Fruit fly (Drosophila melanogaster) whole organism, embryonic: ENCODE measurements around the gene CG8476.

ENCODE experiments used
- ATbp ChIP-seq: fragments of 200-800 bp; sonication (Bioruptor generic); optimal IDR thresholded peaks from 2 replicates; lab custom pipeline; 2017; ENCODE audit warnings: missing biosample characterization, mild to moderate bottlenecking, missing genetic modification characterization, missing genetic modification reagents
- Abd-B ChIP-seq: fragments of 200-800 bp; sonication (Bioruptor generic); optimal IDR thresholded peaks from 2 replicates; lab custom pipeline; 2018; ENCODE audit warnings: missing biosample characterization, mild to moderate bottlenecking, missing genetic modification characterization, moderate library complexity
- Ada2b ChIP-seq: fragments of 200-800 bp; sonication (Bioruptor generic); IDR thresholded peaks from 2 replicates; pipeline ENCODE4 v1.3.6; 2022; ENCODE audit warnings: missing biosample characterization, missing genetic modification characterization
- Atf3 ChIP-seq: fragments of 200-800 bp; sonication (Bioruptor generic); optimal IDR thresholded peaks from 3 replicates; lab custom pipeline; 2016; ENCODE audit warnings: missing biosample characterization, missing genetic modification characterization
- Bdp1 ChIP-seq: fragments of 200-800 bp; sonication (Bioruptor generic); optimal IDR thresholded peaks from 3 replicates; lab custom pipeline; 2016; ENCODE audit warnings: missing biosample characterization, missing genetic modification characterization
- Bgb ChIP-seq: fragments of 200-800 bp; sonication (Bioruptor generic); IDR thresholded peaks from 2 replicates; pipeline ENCODE4 v1.3.6; 2022; ENCODE audit warnings: missing biosample characterization, missing genetic modification characterization; ENCODE audit not compliant: partially characterized antibody
- CG11504 ChIP-seq: fragments of 200-800 bp; sonication (Bioruptor generic); optimal IDR thresholded peaks from 3 replicates; lab custom pipeline; 2019; ENCODE audit warnings: missing biosample characterization, mild to moderate bottlenecking, missing genetic modification characterization, moderate library complexity
- CG1233 ChIP-seq: fragments of 200-800 bp; sonication (Bioruptor generic); optimal IDR thresholded peaks from 4 replicates; lab custom pipeline; 2018; ENCODE audit warnings: missing biosample characterization, mild to moderate bottlenecking, missing genetic modification characterization
- CG14710 ChIP-seq: fragments of 200-800 bp; sonication (Bioruptor generic); optimal IDR thresholded peaks from 3 replicates; lab custom pipeline; 2019; ENCODE audit warnings: missing biosample characterization, mild to moderate bottlenecking, missing genetic modification characterization, moderate library complexity
- CG1832 ChIP-seq: fragments of 200-800 bp; sonication (Bioruptor generic); optimal IDR thresholded peaks from 2 replicates; lab custom pipeline; 2017; ENCODE audit warnings: missing biosample characterization, mild to moderate bottlenecking, missing genetic modification characterization, inconsistent platforms
- CG18599 ChIP-seq: fragments of 200-800 bp; sonication (Bioruptor generic); optimal IDR thresholded peaks from 3 replicates; lab custom pipeline; 2017; ENCODE audit warnings: missing biosample characterization, missing genetic modification characterization, mild to moderate bottlenecking, moderate library complexity, missing genetic modification reagents
- CG2116 ChIP-seq: fragments of 200-800 bp; sonication (Bioruptor generic); optimal IDR thresholded peaks from 3 replicates; lab custom pipeline; 2018; ENCODE audit warnings: missing biosample characterization, mild to moderate bottlenecking, missing genetic modification characterization
- CG32767 ChIP-seq: fragments of 200-800 bp; sonication (Bioruptor generic); IDR thresholded peaks from 2 replicates; pipeline ENCODE4 v1.3.6; 2022; ENCODE audit warnings: missing biosample characterization, missing genetic modification characterization
- CG32772 ChIP-seq: fragments of 200-800 bp; sonication (Bioruptor generic); IDR thresholded peaks from 2 replicates; pipeline ENCODE4 v1.3.6; 2022; ENCODE audit warnings: missing biosample characterization, missing genetic modification characterization
- CG4820 ChIP-seq: fragments of 200-800 bp; sonication (Bioruptor generic); optimal IDR thresholded peaks from 3 replicates; lab custom pipeline; 2016; ENCODE audit warnings: missing biosample characterization, missing genetic modification characterization
- CG6765 ChIP-seq: fragments of 200-800 bp; sonication (Bioruptor generic); optimal IDR thresholded peaks from 3 replicates; lab custom pipeline; 2017; ENCODE audit warnings: missing biosample characterization, mild to moderate bottlenecking, missing genetic modification characterization
- CG7357 ChIP-seq: fragments of 200-800 bp; sonication (Bioruptor generic); IDR thresholded peaks from 3 replicates; pipeline ENCODE4 v1.3.6; 2022; ENCODE audit warnings: missing biosample characterization, missing genetic modification characterization
- CG9876 ChIP-seq: fragments of 200-800 bp; sonication (Bioruptor generic); optimal IDR thresholded peaks from 2 replicates; lab custom pipeline; 2016; ENCODE audit warnings: missing biosample characterization, missing genetic modification characterization
- Camta ChIP-seq: fragments of 200-800 bp; sonication (Bioruptor generic); optimal IDR thresholded peaks from 2 replicates; lab custom pipeline; 2016; ENCODE audit warnings: missing biosample characterization, missing genetic modification characterization
- Dfd ChIP-seq, 2 experiments: fragments of >200 bp; optimal IDR thresholded peaks; 2 replicates each; lab custom pipeline; 2017; ENCODE audit warnings: missing biosample characterization in 2 of 2, missing genetic modification characterization in 2 of 2
- Ets97D ChIP-seq: fragments of 200-800 bp; sonication (Bioruptor generic); optimal IDR thresholded peaks from 3 replicates; lab custom pipeline; 2016; ENCODE audit warnings: missing biosample characterization, missing genetic modification characterization
- Gsc ChIP-seq: fragments of 200-800 bp; sonication (Bioruptor generic); IDR thresholded peaks from 2 replicates; pipeline ENCODE4 v1.3.6; 2022; ENCODE audit warnings: missing biosample characterization, missing genetic modification characterization
- HLH3B ChIP-seq: fragments of 200-800 bp; sonication (Bioruptor generic); IDR thresholded peaks from 2 replicates; pipeline ENCODE4 v1.3.6; 2022; ENCODE audit warnings: missing biosample characterization, missing genetic modification characterization
- Hr78 ChIP-seq, 2 experiments: fragments of 200-800 bp in 1 of 2; fragments of >200 bp in 1 of 2; sonication (Bioruptor generic) in 1 of 2; optimal IDR thresholded peaks; 2 replicates each; lab custom pipeline; 2017 to 2019; ENCODE audit warnings: missing biosample characterization in 2 of 2, missing genetic modification characterization in 2 of 2, mild to moderate bottlenecking in 1 of 2, moderate library complexity in 1 of 2
- Kr ChIP-seq: fragments of 200-800 bp; sonication (Bioruptor generic); optimal IDR thresholded peaks from 2 replicates; lab custom pipeline; 2017; ENCODE audit warnings: missing biosample characterization, mild to moderate bottlenecking, missing genetic modification characterization
- MESR4 ChIP-seq: fragments of 200-800 bp; sonication (Bioruptor generic); optimal IDR thresholded peaks from 2 replicates; lab custom pipeline; 2018; ENCODE audit warnings: missing biosample characterization, mild to moderate bottlenecking, missing genetic modification characterization, moderate library complexity
- Myb ChIP-seq: fragments of 200-800 bp; sonication (Bioruptor generic); optimal IDR thresholded peaks from 2 replicates; lab custom pipeline; 2016; ENCODE audit warnings: missing biosample characterization, missing genetic modification characterization
- NC2β ChIP-seq: fragments of 200-800 bp; sonication (Bioruptor generic); optimal IDR thresholded peaks from 2 replicates; lab custom pipeline; 2016; ENCODE audit warnings: missing biosample characterization, missing genetic modification characterization
- Oaz ChIP-seq: fragments of 200-800 bp; sonication (Bioruptor generic); IDR thresholded peaks from 2 replicates; pipeline ENCODE4 v1.3.6; 2022; ENCODE audit warnings: missing biosample characterization, missing genetic modification characterization
- Scr ChIP-seq: fragments of 200-800 bp; sonication (Bioruptor generic); IDR thresholded peaks from 2 replicates; pipeline ENCODE4 v1.3.6; 2022; ENCODE audit warnings: missing biosample characterization, missing genetic modification characterization; ENCODE audit not compliant: partially characterized antibody
- Sox102F ChIP-seq: fragments of 200-800 bp; sonication (Bioruptor generic); optimal IDR thresholded peaks from 2 replicates; lab custom pipeline; 2018; ENCODE audit warnings: missing biosample characterization, mild to moderate bottlenecking, missing genetic modification characterization, moderate library complexity
- Sry-δ ChIP-seq: fragments of 200-800 bp; sonication (Bioruptor generic); optimal IDR thresholded peaks from 2 replicates; lab custom pipeline; 2016; ENCODE audit warnings: missing biosample characterization, missing genetic modification characterization
- YL-1 ChIP-seq: fragments of 200-800 bp; sonication (Bioruptor generic); optimal IDR thresholded peaks from 3 replicates; lab custom pipeline; 2017; ENCODE audit warnings: missing biosample characterization, mild to moderate bottlenecking, missing genetic modification characterization
- ab ChIP-seq: fragments of 200-800 bp; sonication (Bioruptor generic); optimal IDR thresholded peaks from 2 replicates; lab custom pipeline; 2016; ENCODE audit warnings: missing biosample characterization, missing genetic modification characterization
- bbx ChIP-seq: fragments of 200-800 bp; sonication (Bioruptor generic); IDR thresholded peaks from 2 replicates; pipeline ENCODE4 v1.3.6; 2022; ENCODE audit warnings: missing biosample characterization, missing genetic modification characterization; ENCODE audit not compliant: partially characterized antibody
- bcd ChIP-seq: fragments of 200-800 bp; sonication (Bioruptor generic); optimal IDR thresholded peaks from 2 replicates; lab custom pipeline; 2017; ENCODE audit warnings: missing biosample characterization, mild to moderate bottlenecking, missing genetic modification characterization
- btn ChIP-seq: fragments of 200-800 bp; sonication (Bioruptor generic); optimal IDR thresholded peaks from 2 replicates; lab custom pipeline; 2016; ENCODE audit warnings: missing biosample characterization, missing genetic modification characterization
- crc ChIP-seq: fragments of 200-800 bp; sonication (Bioruptor generic); optimal IDR thresholded peaks from 2 replicates; lab custom pipeline; 2016; ENCODE audit warnings: missing biosample characterization, missing genetic modification characterization
- gce ChIP-seq: fragments of 200-800 bp; sonication (Bioruptor generic); IDR thresholded peaks from 3 replicates; pipeline ENCODE4 v1.3.6; 2022; ENCODE audit warnings: missing biosample characterization, missing genetic modification characterization
- grn ChIP-seq: fragments of 200-800 bp; sonication (Bioruptor generic); optimal IDR thresholded peaks from 3 replicates; lab custom pipeline; 2017; ENCODE audit warnings: missing biosample characterization, missing genetic modification characterization
- gt ChIP-seq: fragments of 200-800 bp; sonication (Bioruptor generic); IDR thresholded peaks from 2 replicates; pipeline ENCODE4 v1.3.6; 2022; ENCODE audit warnings: missing biosample characterization, missing genetic modification characterization
- jing ChIP-seq: fragments of 200-800 bp; sonication (Bioruptor generic); optimal IDR thresholded peaks from 2 replicates; lab custom pipeline; 2018; ENCODE audit warnings: missing biosample characterization, mild to moderate bottlenecking, missing genetic modification characterization
- ken ChIP-seq: fragments of 200-800 bp; sonication (Bioruptor generic); IDR thresholded peaks from 3 replicates; pipeline ENCODE4 v1.3.6; 2022; ENCODE audit warnings: missing biosample characterization, missing genetic modification characterization
- mld ChIP-seq: fragments of 200-800 bp; sonication (Bioruptor generic); IDR thresholded peaks from 3 replicates; pipeline ENCODE4 v1.3.6; 2022; ENCODE audit warnings: missing biosample characterization, missing genetic modification characterization; ENCODE audit not compliant: partially characterized antibody
- nerfin-1 ChIP-seq: fragments of 200-800 bp; sonication (Bioruptor generic); optimal IDR thresholded peaks from 3 replicates; lab custom pipeline; 2019; ENCODE audit warnings: missing biosample characterization, mild to moderate bottlenecking, missing genetic modification characterization, moderate library complexity
- onecut ChIP-seq: fragments of 200-800 bp; sonication (Bioruptor generic); IDR thresholded peaks from 2 replicates; pipeline ENCODE4 v1.3.6; 2022; ENCODE audit warnings: missing biosample characterization, missing genetic modification characterization
- peb ChIP-seq: fragments of 200-800 bp; sonication (Bioruptor generic); IDR thresholded peaks from 2 replicates; pipeline ENCODE4 v1.3.6; 2022; ENCODE audit warnings: missing biosample characterization, missing genetic modification characterization
- pita ChIP-seq: fragments of 200-800 bp; sonication (Bioruptor generic); optimal IDR thresholded peaks from 2 replicates; lab custom pipeline; 2017; ENCODE audit warnings: missing biosample characterization, mild to moderate bottlenecking, missing genetic modification characterization
- pzg ChIP-seq: fragments of 200-800 bp; sonication (Bioruptor generic); optimal IDR thresholded peaks from 3 replicates; lab custom pipeline; 2018; ENCODE audit warnings: missing biosample characterization, mild to moderate bottlenecking, missing genetic modification characterization, moderate library complexity
- slbo ChIP-seq: fragments of 200-800 bp; sonication (Bioruptor generic); IDR thresholded peaks from 2 replicates; pipeline ENCODE4 v1.3.6; 2022; ENCODE audit warnings: missing biosample characterization, missing genetic modification characterization
- ttk ChIP-seq: fragments of 200-800 bp; sonication (Bioruptor generic); IDR thresholded peaks from 2 replicates; pipeline ENCODE4 v2.1.2; 2022; ENCODE audit warnings: missing biosample characterization, missing genetic modification characterization

Gene CG8476

dm6 chr3R:13264061-13264661 lies 43.8 kb upstream of the CG8476 start, which contains the start of gene Ravus (continued):
- no peak for TF ChIP-seq CG32767 (GFP tag; lab: Robert Waterston, UW)
- peak; percentile 23 for TF ChIP-seq NC2β (GFP tag; lab: Kevin White, UChicago)
- no peak for TF ChIP-seq Bdp1
- no peak for TF ChIP-seq ab (GFP tag; lab: Kevin White, UChicago)
- peak; percentile 65 for TF ChIP-seq Myb
- no peak; the same call in 1 of the 2 replicates for TF ChIP-seq HLH3B (GFP tag; lab: Robert Waterston, UW)
- no peak for TF ChIP-seq peb
- TF ChIP-seq gt = no peak
- TF ChIP-seq nerfin-1 (tag; lab: Kevin White, UChicago) = no peak
- no peak for TF ChIP-seq CG1233 (GFP tag; lab: Kevin White, UChicago)
- TF ChIP-seq CG11504 (tag; lab: Kevin White, UChicago) = no peak
- no peak for TF ChIP-seq crc (GFP tag; lab: Kevin White, UChicago)
- TF ChIP-seq CG9876 (GFP tag; lab: Kevin White, UChicago) = no peak
- TF ChIP-seq CG18599 (GFP tag; lab: Kevin White, UChicago) = no peak
- no peak for TF ChIP-seq Hr78 (GFP tag; optimal IDR thresholded peaks at IDR 0.05; lab: Kevin White, UChicago)
- peak; percentile 42 for TF ChIP-seq Camta (GFP tag; lab: Kevin White, UChicago)
- TF ChIP-seq ttk (GFP tag; lab: Robert Waterston, UW) = no peak
- TF ChIP-seq Ets97D (GFP tag; lab: Kevin White, UChicago) = peak; percentile 62
- no peak for TF ChIP-seq Oaz (GFP tag; lab: Robert Waterston, UW)
- TF ChIP-seq Sry-δ (GFP tag; lab: Kevin White, UChicago) = peak; percentile 37
- TF ChIP-seq YL-1 (GFP tag; lab: Kevin White, UChicago) = peak; percentile 74
- no peak for TF ChIP-seq Kr (GFP tag; lab: Kevin White, UChicago)
- TF ChIP-seq pita = no peak
- peak; percentile 37 for TF ChIP-seq MESR4 (GFP tag; lab: Kevin White, UChicago)
- TF ChIP-seq Scr (GFP tag; lab: Robert Waterston, UW) = no peak
- no peak for TF ChIP-seq bbx (GFP tag; lab: Robert Waterston, UW)
- peak; percentile 33 for TF ChIP-seq CG4820 (GFP tag; lab: Kevin White, UChicago)
- TF ChIP-seq bcd (GFP tag; lab: Kevin White, UChicago) = peak; percentile 51
- peak; percentile 82 for TF ChIP-seq Abd-B (GFP tag; lab: Kevin White, UChicago)
- no peak for TF ChIP-seq jing
- no peak for TF ChIP-seq Bgb
- TF ChIP-seq CG14710 = peak; percentile 78
- no peak for TF ChIP-seq ATbp (GFP tag; lab: Kevin White, UChicago)
- no peak for TF ChIP-seq grn (GFP tag; lab: Kevin White, UChicago)
- TF ChIP-seq Ada2b (GFP tag; lab: Robert Waterston, UW) = 0 out of 2 replicates have a peak, but pooled peaks have one; percentile 5
- TF ChIP-seq CG32772 = no peak
- TF ChIP-seq Sox102F (GFP tag; lab: Kevin White, UChicago) = no peak
- TF ChIP-seq Dfd (GFP tag; optimal IDR thresholded peaks at IDR 0.05; lab: Kevin White, UChicago) = no peak
- TF ChIP-seq onecut (GFP tag; lab: Robert Waterston, UW) = no peak
- TF ChIP-seq gce (GFP tag; lab: Robert Waterston, UW) = no peak
- no peak for TF ChIP-seq Atf3 (GFP tag; lab: Kevin White, UChicago)
- TF ChIP-seq CG1832 = no peak
- peak; percentile 67 for TF ChIP-seq slbo (GFP tag; lab: Robert Waterston, UW)
- TF ChIP-seq btn (GFP tag; lab: Kevin White, UChicago) = no peak
- peak; percentile 56; the same call in 2 of the 3 replicates for TF ChIP-seq CG7357
- peak; percentile 83 for TF ChIP-seq CG2116 (GFP tag; lab: Kevin White, UChicago)
- no peak for TF ChIP-seq Gsc
- TF ChIP-seq mld (GFP tag; lab: Robert Waterston, UW) = no peak
- no peak for TF ChIP-seq CG6765 (GFP tag; lab: Kevin White, UChicago)
- no peak for TF ChIP-seq ken (GFP tag; lab: Robert Waterston, UW)
- peak; percentile 78 for TF ChIP-seq pzg (GFP tag; lab: Kevin White, UChicago)
